Fruit fly (Drosophila melanogaster) whole organism, embryonic: ENCODE measurements around the gene CG34183.

Source experiments
- ATbp ChIP-seq: fragments of 200-800 bp; sonication (Bioruptor generic); optimal IDR thresholded peaks from 2 replicates; lab custom pipeline; 2017; ENCODE audit warnings: missing biosample characterization, mild to moderate bottlenecking, missing genetic modification characterization, missing genetic modification reagents
- Bgb ChIP-seq: fragments of 200-800 bp; sonication (Bioruptor generic); IDR thresholded peaks from 2 replicates; pipeline ENCODE4 v1.3.6; 2022; ENCODE audit warnings: missing biosample characterization, missing genetic modification characterization; ENCODE audit not compliant: partially characterized antibody
- CG10209 ChIP-seq: fragments of 200-800 bp; sonication (Bioruptor generic); optimal IDR thresholded peaks from 3 replicates; lab custom pipeline; 2017; ENCODE audit warnings: missing biosample characterization, mild to moderate bottlenecking, missing genetic modification characterization, missing genetic modification reagents
- CG10267 ChIP-seq: fragments of 200-800 bp; sonication (Bioruptor generic); optimal IDR thresholded peaks from 2 replicates; lab custom pipeline; 2018; ENCODE audit warnings: missing biosample characterization, mild to moderate bottlenecking, missing genetic modification characterization, moderate library complexity
- CG10979 ChIP-seq: fragments of 200-800 bp; sonication (Bioruptor generic); optimal IDR thresholded peaks from 2 replicates; lab custom pipeline; 2018; ENCODE audit warnings: missing biosample characterization, mild to moderate bottlenecking, missing genetic modification characterization, moderate library complexity
- CG11398 ChIP-seq: fragments of 200-800 bp; sonication (Bioruptor generic); optimal IDR thresholded peaks from 2 replicates; lab custom pipeline; 2016; ENCODE audit warnings: missing biosample characterization, missing genetic modification characterization
- CG13296 ChIP-seq: fragments of 200-800 bp; sonication (Bioruptor generic); optimal IDR thresholded peaks from 3 replicates; lab custom pipeline; 2018; ENCODE audit warnings: missing biosample characterization, mild to moderate bottlenecking, missing genetic modification characterization
- CG16815 ChIP-seq: fragments of 200-800 bp; sonication (Bioruptor generic); optimal IDR thresholded peaks from 3 replicates; lab custom pipeline; 2017; ENCODE audit warnings: missing biosample characterization, mild to moderate bottlenecking, missing genetic modification characterization
- CG17186 ChIP-seq: fragments of 200-800 bp; sonication (Bioruptor generic); optimal IDR thresholded peaks from 3 replicates; lab custom pipeline; 2017; ENCODE audit warnings: missing biosample characterization, missing genetic modification reagents, missing genetic modification characterization
- CG17359 ChIP-seq: fragments of 200-800 bp; sonication (Bioruptor generic); optimal IDR thresholded peaks from 3 replicates; lab custom pipeline; 2018; ENCODE audit warnings: missing biosample characterization, mild to moderate bottlenecking, missing genetic modification characterization, moderate library complexity
- CG17912 ChIP-seq: fragments of 200-800 bp; sonication (Bioruptor generic); optimal IDR thresholded peaks from 2 replicates; lab custom pipeline; 2018; ENCODE audit warnings: missing biosample characterization, mild to moderate bottlenecking, missing genetic modification characterization
- CG18619 ChIP-seq: fragments of 200-800 bp; sonication (Bioruptor generic); optimal IDR thresholded peaks from 3 replicates; lab custom pipeline; 2017; ENCODE audit warnings: missing biosample characterization, mild to moderate bottlenecking, missing genetic modification characterization
- CG2199 ChIP-seq: fragments of 200-800 bp; sonication (Bioruptor generic); IDR thresholded peaks from 3 replicates; pipeline ENCODE4 v1.3.6; 2022; ENCODE audit warnings: missing biosample characterization, missing genetic modification characterization
- CG2202 ChIP-seq: fragments of 200-800 bp; sonication (Bioruptor generic); optimal IDR thresholded peaks from 2 replicates; lab custom pipeline; 2018; ENCODE audit warnings: missing biosample characterization, mild to moderate bottlenecking, missing genetic modification characterization
- CG33557 ChIP-seq: fragments of 200-800 bp; sonication (Bioruptor generic); optimal IDR thresholded peaks from 2 replicates; lab custom pipeline; 2019; ENCODE audit warnings: missing biosample characterization, mild to moderate bottlenecking, missing genetic modification characterization, moderate library complexity
- CG34422 ChIP-seq: fragments of 200-800 bp; sonication (Bioruptor generic); IDR thresholded peaks from 3 replicates; pipeline ENCODE4 v1.3.6; 2022; ENCODE audit warnings: missing biosample characterization, missing genetic modification characterization
- CG3847 ChIP-seq: fragments of 200-800 bp; sonication (Bioruptor generic); IDR thresholded peaks from 2 replicates; pipeline ENCODE4 v1.3.6; 2022; ENCODE audit warnings: missing biosample characterization, missing genetic modification characterization
- CG4854 ChIP-seq: fragments of 200-800 bp; sonication (Bioruptor generic); optimal IDR thresholded peaks from 2 replicates; lab custom pipeline; 2016; ENCODE audit warnings: missing biosample characterization, missing genetic modification characterization, inconsistent platforms
- CG6689 ChIP-seq: fragments of 200-800 bp; sonication (Bioruptor generic); IDR thresholded peaks from 2 replicates; pipeline ENCODE4 v1.3.6; 2022; ENCODE audit warnings: missing biosample characterization, missing genetic modification characterization
- CG7556 ChIP-seq: fragments of 200-800 bp; sonication (Bioruptor generic); optimal IDR thresholded peaks from 2 replicates; lab custom pipeline; 2017; ENCODE audit warnings: missing biosample characterization, mild to moderate bottlenecking, missing genetic modification characterization
- CG9817 ChIP-seq: fragments of 200-800 bp; sonication (Bioruptor generic); optimal IDR thresholded peaks from 2 replicates; lab custom pipeline; 2018; ENCODE audit warnings: missing biosample characterization, mild to moderate bottlenecking, missing genetic modification characterization, moderate library complexity
- CG9932 ChIP-seq: fragments of 200-800 bp; sonication (Bioruptor generic); IDR thresholded peaks from 2 replicates; pipeline ENCODE4 v1.3.6; 2022; ENCODE audit warnings: missing biosample characterization, missing genetic modification characterization
- Doc3 ChIP-seq: fragments of 200-800 bp; sonication (Bioruptor generic); IDR thresholded peaks from 3 replicates; pipeline ENCODE4 v1.3.6; 2022; ENCODE audit warnings: missing biosample characterization, missing genetic modification characterization; ENCODE audit not compliant: partially characterized antibody
- Ets65A ChIP-seq: fragments of 200-800 bp; sonication (Bioruptor generic); peaks from one replicate; lab custom pipeline; 2016; ENCODE audit warnings: missing biosample characterization, missing genetic modification characterization
- Hand ChIP-seq: fragments of 200-800 bp; sonication (Bioruptor generic); optimal IDR thresholded peaks from 2 replicates; lab custom pipeline; 2017; ENCODE audit warnings: mild to moderate bottlenecking, missing biosample characterization, missing genetic modification reagents, missing genetic modification characterization
- Hmr ChIP-seq: fragments of 200-800 bp; sonication (Bioruptor generic); optimal IDR thresholded peaks from 3 replicates; lab custom pipeline; 2017; ENCODE audit warnings: mild to moderate bottlenecking, missing biosample characterization, missing genetic modification reagents, missing genetic modification characterization
- MBD-R2 ChIP-seq: fragments of 200-800 bp; sonication (Bioruptor generic); IDR thresholded peaks from 2 replicates; pipeline ENCODE4 v1.3.6; 2022; ENCODE audit warnings: missing biosample characterization, missing genetic modification characterization
- Mrtf ChIP-seq: fragments of 200-800 bp; sonication (Bioruptor generic); IDR thresholded peaks from 3 replicates; pipeline ENCODE4 v1.3.6; 2022; ENCODE audit warnings: missing biosample characterization, missing genetic modification characterization
- Myb ChIP-seq: fragments of 200-800 bp; sonication (Bioruptor generic); optimal IDR thresholded peaks from 2 replicates; lab custom pipeline; 2016; ENCODE audit warnings: missing biosample characterization, missing genetic modification characterization
- NfI ChIP-seq: fragments of 200-800 bp; sonication (Bioruptor generic); optimal IDR thresholded peaks from 3 replicates; lab custom pipeline; 2018; ENCODE audit warnings: missing biosample characterization, mild to moderate bottlenecking, missing genetic modification characterization, moderate library complexity
- Rx ChIP-seq: fragments of 200-800 bp; sonication (Bioruptor generic); IDR thresholded peaks from 2 replicates; pipeline ENCODE4 v1.3.6; 2022; ENCODE audit warnings: missing biosample characterization, missing genetic modification characterization
- amos ChIP-seq: fragments of 200-800 bp; sonication (Bioruptor generic); IDR thresholded peaks from 2 replicates; pipeline ENCODE4 v1.3.6; 2022; ENCODE audit warnings: missing biosample characterization, missing genetic modification characterization; ENCODE audit not compliant: partially characterized antibody
- cad ChIP-seq: fragments of >200 bp; optimal IDR thresholded peaks from 2 replicates; lab custom pipeline; 2017; ENCODE audit warnings: missing biosample characterization, missing genetic modification characterization
- chinmo ChIP-seq: fragments of 200-800 bp; sonication (Bioruptor generic); IDR thresholded peaks from 4 replicates; pipeline ENCODE4 v1.3.6; 2022; ENCODE audit warnings: missing biosample characterization, missing genetic modification characterization; ENCODE audit not compliant: partially characterized antibody
- ci ChIP-seq: fragments of 200-800 bp; sonication (Bioruptor generic); IDR thresholded peaks from 3 replicates; pipeline ENCODE4 v1.3.6; 2022; ENCODE audit warnings: missing biosample characterization, missing genetic modification characterization
- crp ChIP-seq, 2 experiments: fragments of 200-800 bp; sonication (Bioruptor generic); optimal IDR thresholded peaks; 2 replicates in 1 of 2; 3 replicates in 1 of 2; lab custom pipeline; 2017; ENCODE audit warnings: missing biosample characterization in 2 of 2, missing genetic modification characterization in 2 of 2, mild to moderate bottlenecking in 1 of 2, moderate library complexity in 1 of 2
- dati ChIP-seq: fragments of 200-800 bp; sonication (Bioruptor generic); IDR thresholded peaks from 2 replicates; pipeline ENCODE4 v1.3.6; 2022; ENCODE audit warnings: missing biosample characterization, missing genetic modification characterization
- fd102C ChIP-seq: fragments of 200-800 bp; sonication (Bioruptor generic); optimal IDR thresholded peaks from 2 replicates; lab custom pipeline; 2018; ENCODE audit warnings: missing biosample characterization, mild to moderate bottlenecking, missing genetic modification characterization, moderate library complexity
- gem ChIP-seq: fragments of 200-800 bp; sonication (Bioruptor generic); optimal IDR thresholded peaks from 2 replicates; lab custom pipeline; 2019; ENCODE audit warnings: missing biosample characterization, mild to moderate bottlenecking, missing genetic modification characterization, moderate library complexity
- gfzf ChIP-seq: fragments of 200-800 bp; sonication (Bioruptor generic); optimal IDR thresholded peaks from 2 replicates; lab custom pipeline; 2016; ENCODE audit warnings: missing biosample characterization, mild to moderate bottlenecking, missing genetic modification characterization, moderate library complexity
- kni ChIP-seq: fragments of 200-800 bp; sonication (Bioruptor generic); optimal IDR thresholded peaks from 3 replicates; lab custom pipeline; 2017; ENCODE audit warnings: mild to moderate bottlenecking, missing biosample characterization, missing genetic modification reagents, missing genetic modification characterization
- lab ChIP-seq: fragments of 200-800 bp; sonication (Bioruptor generic); optimal IDR thresholded peaks from 3 replicates; lab custom pipeline; 2017; ENCODE audit warnings: missing biosample characterization, missing genetic modification characterization, mild to moderate bottlenecking, moderate library complexity, missing genetic modification reagents
- lmd ChIP-seq: fragments of 200-800 bp; sonication (Bioruptor generic); IDR thresholded peaks from 2 replicates; pipeline ENCODE4 v1.3.6; 2022; ENCODE audit warnings: missing biosample characterization, missing genetic modification characterization
- mirr ChIP-seq: fragments of 200-800 bp; sonication (Bioruptor generic); optimal IDR thresholded peaks from 3 replicates; lab custom pipeline; 2018; ENCODE audit warnings: missing biosample characterization, mild to moderate bottlenecking, missing genetic modification characterization
- nmo ChIP-seq: fragments of 200-800 bp; sonication (Bioruptor generic); optimal IDR thresholded peaks from 2 replicates; lab custom pipeline; 2018; ENCODE audit warnings: missing biosample characterization, mild to moderate bottlenecking, missing genetic modification characterization, moderate library complexity
- pfk ChIP-seq: fragments of 200-800 bp; sonication (Bioruptor generic); optimal IDR thresholded peaks from 2 replicates; lab custom pipeline; 2018; ENCODE audit warnings: missing biosample characterization, mild to moderate bottlenecking, missing genetic modification characterization, moderate library complexity
- unc-4 ChIP-seq: fragments of 200-800 bp; sonication (Bioruptor generic); IDR thresholded peaks from 2 replicates; pipeline ENCODE4 v1.3.6; 2022; ENCODE audit warnings: missing biosample characterization, missing genetic modification characterization; ENCODE audit not compliant: partially characterized antibody
- wek ChIP-seq: fragments of 200-800 bp; sonication (Bioruptor generic); optimal IDR thresholded peaks from 3 replicates; lab custom pipeline; 2018; ENCODE audit warnings: missing biosample characterization, mild to moderate bottlenecking, missing genetic modification characterization, moderate library complexity
- zfh1 ChIP-seq: fragments of 200-800 bp; sonication (Bioruptor generic); IDR thresholded peaks from 3 replicates; pipeline ENCODE4 v1.3.6; 2022; ENCODE audit warnings: missing biosample characterization, missing genetic modification characterization

Gene CG34183

dm6 chr2L:9897296-9897695 is 6.7 kb upstream of the CG34183 start, which contains the start of gene RpS2 (continued):
- TF ChIP-seq cad (GFP tag; lab: Kevin White, UChicago): no peak
- TF ChIP-seq kni: peak; percentile 38
- peak; percentile 55 for TF ChIP-seq nmo
- no peak for TF ChIP-seq CG7556
- TF ChIP-seq CG9817 (tag; lab: Kevin White, UChicago): peak; percentile 23
- TF ChIP-seq unc-4 (GFP tag; lab: Robert Waterston, UW): peak; percentile 99
- TF ChIP-seq CG17912 (GFP tag; lab: Kevin White, UChicago): peak; percentile 56
- TF ChIP-seq Mrtf (GFP tag; lab: Robert Waterston, UW): no peak
- no peak for TF ChIP-seq Ets65A (GFP tag; lab: Kevin White, UChicago)
- peak; percentile 69; the same call in 2 of the 3 replicates for TF ChIP-seq ci (GFP tag; lab: Robert Waterston, UW)
- peak; percentile 43 for TF ChIP-seq CG3847 (GFP tag; lab: Robert Waterston, UW)
- TF ChIP-seq chinmo (GFP tag; lab: Robert Waterston, UW): peak; percentile 98
- TF ChIP-seq CG17359 (tag; lab: Kevin White, UChicago): peak; percentile 31
- TF ChIP-seq CG17186 (GFP tag; lab: Kevin White, UChicago): peak; percentile 52
- peak; percentile 38 for TF ChIP-seq CG10979
- TF ChIP-seq CG10267 (tag; lab: Kevin White, UChicago): peak; percentile 65
- peak; percentile 99 for TF ChIP-seq Doc3 (GFP tag; lab: Robert Waterston, UW)
- peak; percentile 45 for TF ChIP-seq CG2202 (tag; lab: Kevin White, UChicago)
- TF ChIP-seq zfh1 (GFP tag; lab: Robert Waterston, UW): no peak
- no peak for TF ChIP-seq Hand
- TF ChIP-seq crp (GFP tag; optimal IDR thresholded peaks at IDR 0.05; lab: Kevin White, UChicago): peak in 1 of 2 experiments; percentile 61
- TF ChIP-seq lab (GFP tag; lab: Kevin White, UChicago): peak; percentile 68
- TF ChIP-seq Myb: peak; percentile 27
- no peak for TF ChIP-seq CG33557 (GFP tag; lab: Kevin White, UChicago)
- peak; percentile 64 for TF ChIP-seq pfk (GFP tag; lab: Kevin White, UChicago)
- TF ChIP-seq ATbp (GFP tag; lab: Kevin White, UChicago): peak; percentile 31
- no peak for TF ChIP-seq Rx
- no peak for TF ChIP-seq CG16815 (GFP tag; lab: Kevin White, UChicago)
- peak; percentile 21 for TF ChIP-seq CG11398
- TF ChIP-seq lmd (GFP tag; lab: Robert Waterston, UW): no peak
- peak; percentile 59 for TF ChIP-seq wek
- peak; percentile 54 for TF ChIP-seq mirr (GFP tag; lab: Kevin White, UChicago)
- peak; percentile 16 for TF ChIP-seq NfI (GFP tag; lab: Kevin White, UChicago)
- TF ChIP-seq CG2199 (GFP tag; lab: Robert Waterston, UW): no peak
- TF ChIP-seq CG4854 (GFP tag; lab: Kevin White, UChicago): peak; percentile 6
- TF ChIP-seq Hmr (GFP tag; lab: Kevin White, UChicago): peak; percentile 85
- TF ChIP-seq fd102C (GFP tag; lab: Kevin White, UChicago): peak; percentile 22
- peak; percentile 100 for TF ChIP-seq amos (GFP tag; lab: Robert Waterston, UW)
- peak; percentile 77 for TF ChIP-seq CG9932
- TF ChIP-seq CG6689: 0 out of 2 replicates have a peak, but pooled peaks have one; percentile 15
- TF ChIP-seq CG13296 (GFP tag; lab: Kevin White, UChicago): peak; percentile 44
- peak; percentile 30 for TF ChIP-seq gem (tag; lab: Kevin White, UChicago)
- no peak for TF ChIP-seq dati
- peak; percentile 59 for TF ChIP-seq MBD-R2
- TF ChIP-seq CG18619 (GFP tag; lab: Kevin White, UChicago): peak; percentile 47
- TF ChIP-seq gfzf (GFP tag; lab: Kevin White, UChicago): peak; percentile 18
- TF ChIP-seq CG10209: peak; percentile 8
- TF ChIP-seq Bgb (GFP tag; lab: Robert Waterston, UW): peak; percentile 100
- no peak; the same call in 2 of the 3 replicates for TF ChIP-seq CG34422
